Worm (Caenorhabditis elegans): ENCODE data around the gene set-6.

set-6 gene

ce11 chrX:11931559-11931958 lies 42.9 kb downstream of the set-6 start, which contains the start of gene dot-1.4:
dot-1.4 (minus strand) TSS chrX:11931659.
- no peak for TF ChIP-seq unc-130 (tag; optimal IDR thresholded peaks at IDR 0.05)
- TF ChIP-seq ztf-4 (tag; optimal IDR thresholded peaks at IDR 0.05): no peak
- no peak for TF ChIP-seq lsy-2 (tag; optimal IDR thresholded peaks at IDR 0.05)
- TF ChIP-seq zip-4 (GFP tag; optimal IDR thresholded peaks at IDR 0.05): no peak
- TF ChIP-seq ceh-82 (tag; optimal IDR thresholded peaks at IDR 0.05): no peak
- no peak for TF ChIP-seq aly-2 (tag; optimal IDR thresholded peaks at IDR 0.05)
- no peak for TF ChIP-seq mep-1 (tag; optimal IDR thresholded peaks at IDR 0.05)
- TF ChIP-seq hlh-17 (GFP tag; optimal IDR thresholded peaks at IDR 0.05; ENCODE audit: borderline replicate concordance): no peak
- no peak for TF ChIP-seq blmp-1 (tag; optimal IDR thresholded peaks at IDR 0.05)
- no peak for TF ChIP-seq ceh-88 (GFP tag; IDR thresholded peaks at IDR 0.05)
- no peak for TF ChIP-seq efl-3 (GFP tag; optimal IDR thresholded peaks at IDR 0.05)
- no peak for TF ChIP-seq pag-3 (tag; optimal IDR thresholded peaks at IDR 0.05; ENCODE audit: borderline replicate concordance, insufficient read depth)
- no peak for TF ChIP-seq ama-1 (optimal IDR thresholded peaks at IDR 0.05)
- no peak for TF ChIP-seq vab-15 (tag; optimal IDR thresholded peaks at IDR 0.05)
- no peak for TF ChIP-seq lin-15B (tag; optimal IDR thresholded peaks at IDR 0.05)
- TF ChIP-seq mef-2 (tag; optimal IDR thresholded peaks at IDR 0.05): no peak

- no peak for TF ChIP-seq pag-3 (tag; optimal IDR thresholded peaks at IDR 0.05; ENCODE audit: borderline replicate concordance, insufficient read depth)
Measured at ce11 chrX:11927585-11927984, 46.9 kb downstream of the set-6 start, which contains the start of gene F55G7.4. F55G7.4 (plus strand) TSS chrX:11927885.

- TF ChIP-seq fkh-10 (GFP tag; optimal IDR thresholded peaks at IDR 0.05) (no peak), aly-2 (tag; optimal IDR thresholded peaks at IDR 0.05) (no peak), blmp-1 (tag; optimal IDR thresholded peaks at IDR 0.05) (no peak), ces-1 (GFP tag; optimal IDR thresholded peaks at IDR 0.05) (no peak), efl-3 (GFP tag; optimal IDR thresholded peaks at IDR 0.05) (no peak), mef-2 (tag; optimal IDR thresholded peaks at IDR 0.05) (no peak), unc-62 (GFP tag; optimal IDR thresholded peaks at IDR 0.05) (no peak), grh-1 (GFP tag; IDR thresholded peaks at IDR 0.05) (no peak), F16B12.6 (tag; optimal IDR thresholded peaks at IDR 0.05) (no peak), pax-3 (tag; optimal IDR thresholded peaks at IDR 0.05) (no peak)
Measured at ce11 chrX:11925243-11925642, 49.2 kb downstream of the set-6 start.

- TF ChIP-seq lin-13 (GFP tag; optimal IDR thresholded peaks at IDR 0.05) (no peak), mef-2 (tag; optimal IDR thresholded peaks at IDR 0.05) (no peak), vab-15 (tag; optimal IDR thresholded peaks at IDR 0.05) (no peak), ces-1 (GFP tag; optimal IDR thresholded peaks at IDR 0.05) (no peak), elt-2 (tag; optimal IDR thresholded peaks at IDR 0.05) (no peak), nhr-85 (tag) (peak; percentile 75), jun-1 (tag; optimal IDR thresholded peaks at IDR 0.05) (peak; percentile 78), nhr-20 (tag; optimal IDR thresholded peaks at IDR 0.05) (peak; percentile 52), nhr-90 (tag; optimal IDR thresholded peaks at IDR 0.05; ENCODE audit: poor library complexity) (peak; percentile 72), ceh-63 (GFP tag; optimal IDR thresholded peaks at IDR 0.05) (no peak), grh-1 (GFP tag; IDR thresholded peaks at IDR 0.05) (no peak), unc-30 (tag; optimal IDR thresholded peaks at IDR 0.05) (no peak), C16A3.4 (tag; optimal IDR thresholded peaks at IDR 0.05) (peak; percentile 52), nhr-84 (tag; optimal IDR thresholded peaks at IDR 0.05) (no peak), nhr-76 (tag; optimal IDR thresholded peaks at IDR 0.05) (no peak), unc-98 (GFP tag; IDR thresholded peaks at IDR 0.05) (no peak), snu-23 (GFP tag; optimal IDR thresholded peaks at IDR 0.05) (peak; percentile 79), alr-1 (tag; optimal IDR thresholded peaks at IDR 0.05; ENCODE audit: borderline replicate concordance) (no peak), aly-2 (tag; optimal IDR thresholded peaks at IDR 0.05) (no peak), mab-9 (GFP tag; IDR thresholded peaks at IDR 0.05) (no peak), efl-1 (optimal IDR thresholded peaks at IDR 0.05) (peak; percentile 34 to 37), efl-1 (GFP tag; optimal IDR thresholded peaks at IDR 0.05 in 1 of 2) (peak in 1 of 2 experiments; percentile 72), mep-1 (tag; optimal IDR thresholded peaks at IDR 0.05) (peak; percentile 65), lin-39 (tag; optimal IDR thresholded peaks at IDR 0.05) (peak; percentile 5), zag-1 (tag; optimal IDR thresholded peaks at IDR 0.05) (no peak), swsn-7 (tag; optimal IDR thresholded peaks at IDR 0.05) (peak; percentile 32), lin-35 (GFP tag; optimal IDR thresholded peaks at IDR 0.05) (peak in 1 of 2 experiments; percentile 67), hlh-4 (tag; optimal IDR thresholded peaks at IDR 0.05) (no peak), nhr-71 (tag; optimal IDR thresholded peaks at IDR 0.05) (peak; percentile 49), nhr-47 (tag; optimal IDR thresholded peaks at IDR 0.05) (peak; percentile 77), ama-1 (optimal IDR thresholded peaks at IDR 0.05) (no peak), ceh-90 (tag; optimal IDR thresholded peaks at IDR 0.05) (no peak)
Measured at ce11 chrX:11924158-11924557, 50.3 kb downstream of the set-6 start, which contains the start of gene F55G7.1. F55G7.1 (plus strand) TSS chrX:11924433.

Measured in whole organism, L1 larva.